Worm (Caenorhabditis elegans) whole organism, early embryonic: Measurements from ENCODE around the gene F10E9.10.

Experiments
- B0310.2 ChIP-seq: sonication (generic microtip); optimal IDR thresholded peaks from 2 replicates; lab custom pipeline; 2016; ENCODE audit warnings: mild to moderate bottlenecking, missing genetic modification characterization, missing compliant biosample characterization
- F13C5.2 ChIP-seq: sonication (generic microtip); optimal IDR thresholded peaks from 2 replicates; lab custom pipeline; 2017; ENCODE audit warnings: mild to moderate bottlenecking, missing genetic modification characterization, inconsistent platforms, missing compliant biosample characterization
- aly-1 ChIP-seq: sonication (generic microtip); optimal IDR thresholded peaks from 2 replicates; lab custom pipeline; 2016; ENCODE audit warnings: missing genetic modification characterization, missing compliant biosample characterization
- ama-1 ChIP-seq: fragments of 150-350 bp; optimal IDR thresholded peaks from 2 replicates; lab custom pipeline; 2014
- ceh-13 ChIP-seq: fragments of 200-800 bp; sonication (Bioruptor generic); optimal IDR thresholded peaks from 2 replicates; lab custom pipeline; 2018; ENCODE audit warnings: mild to moderate bottlenecking, missing genetic modification characterization, missing compliant biosample characterization
- ceh-36 ChIP-seq: sonication (generic microtip); optimal IDR thresholded peaks from 2 replicates; lab custom pipeline; 2016; ENCODE audit warnings: missing genetic modification characterization, inconsistent platforms, missing compliant biosample characterization
- ets-7 ChIP-seq: sonication (generic microtip); optimal IDR thresholded peaks from 2 replicates; lab custom pipeline; 2016; ENCODE audit warnings: missing genotype, missing genetic modification characterization, missing compliant biosample characterization
- flt-1 ChIP-seq: fragments of 200-800 bp; sonication (Bioruptor generic); IDR thresholded peaks from 2 replicates; pipeline ENCODE4 v1.3.6; 2022; ENCODE audit warnings: missing genetic modification characterization, missing compliant biosample characterization
- hmbx-1 ChIP-seq: sonication (generic microtip); optimal IDR thresholded peaks from 2 replicates; lab custom pipeline; 2016; ENCODE audit warnings: mild to moderate bottlenecking, missing genetic modification characterization, missing compliant biosample characterization
- hmg-4 ChIP-seq: fragments of 200-800 bp; sonication (Bioruptor generic); optimal IDR thresholded peaks from 2 replicates; lab custom pipeline; 2018; ENCODE audit warnings: mild to moderate bottlenecking, missing genetic modification characterization, missing compliant biosample characterization
- hnd-1 ChIP-seq: sonication (generic microtip); optimal IDR thresholded peaks from 2 replicates; lab custom pipeline; 2016; ENCODE audit warnings: missing genetic modification characterization, missing compliant biosample characterization
- pes-1 ChIP-seq: fragments of 200-800 bp; sonication (Bioruptor generic); IDR thresholded peaks from 2 replicates; pipeline ENCODE4 v1.3.6; 2022; ENCODE audit warnings: missing genetic modification reagents, missing genetic modification characterization, missing compliant biosample characterization
- scrt-1 ChIP-seq: fragments of 200-800 bp; sonication (Bioruptor generic); IDR thresholded peaks from 2 replicates; pipeline ENCODE4 v1.3.6; 2022; ENCODE audit warnings: missing genetic modification characterization, missing compliant biosample characterization
- sea-1 ChIP-seq: fragments of 200-800 bp; sonication (Bioruptor generic); conservative IDR thresholded peaks from 2 replicates; pipeline ENCODE4 v1.3.6; 2022; ENCODE audit warnings: missing genetic modification characterization, missing compliant biosample characterization
- tbx-11 ChIP-seq: fragments of 200-800 bp; sonication (Bioruptor generic); IDR thresholded peaks from 2 replicates; pipeline ENCODE4 v1.3.6; 2022; ENCODE audit warnings: missing genetic modification characterization, missing compliant biosample characterization
- tbx-37 ChIP-seq: fragments of 200-800 bp; sonication (Bioruptor generic); conservative IDR thresholded peaks from 2 replicates; pipeline ENCODE4 v1.3.6; 2022; ENCODE audit warnings: missing genetic modification reagents, missing genetic modification characterization, missing compliant biosample characterization
- tra-4 ChIP-seq: sonication (generic microtip); optimal IDR thresholded peaks from 2 replicates; lab custom pipeline; 2017; ENCODE audit warnings: missing genetic modification characterization, missing compliant biosample characterization

F10E9.10 gene

ce11 chrIII:8303440-8303839, 16.6 kb downstream of the F10E9.10 start:
- no peak for TF ChIP-seq aly-1
- no peak for TF ChIP-seq pes-1
- TF ChIP-seq ets-7 (tag; lab: Kevin White, UChicago) = no peak
- no peak for TF ChIP-seq flt-1 (GFP tag; lab: Robert Waterston, UW)
- no peak for TF ChIP-seq hmg-4 (GFP tag; lab: Kevin White, UChicago)
- TF ChIP-seq ceh-36 (tag; lab: Kevin White, UChicago) = no peak
- TF ChIP-seq ceh-13 = no peak
- no peak for TF ChIP-seq scrt-1 (GFP tag; lab: Robert Waterston, UW)
- TF ChIP-seq sea-1 = no peak
- TF ChIP-seq F13C5.2 = no peak
- TF ChIP-seq tra-4 (tag; lab: Kevin White, UChicago) = no peak
- no peak for TF ChIP-seq hmbx-1 (tag; lab: Kevin White, UChicago)
- TF ChIP-seq hnd-1 = no peak
- TF ChIP-seq tbx-11 (GFP tag; lab: Robert Waterston, UW) = no peak
- no peak for TF ChIP-seq ama-1 (lab: Kevin White, UChicago)
- TF ChIP-seq tbx-37 (GFP tag; lab: Robert Waterston, UW) = no peak
- TF ChIP-seq B0310.2 (tag; lab: Kevin White, UChicago) = no peak

ce11 chrIII:8300860-8301396, 19.2 kb downstream of the F10E9.10 start:
- TF ChIP-seq hmg-4 (GFP tag; lab: Kevin White, UChicago) (no peak), hmbx-1 (tag; lab: Kevin White, UChicago) (no peak), aly-1 (no peak), tbx-37 (GFP tag; lab: Robert Waterston, UW) (no peak), B0310.2 (tag; lab: Kevin White, UChicago) (no peak), ceh-36 (tag; lab: Kevin White, UChicago) (no peak), tbx-11 (GFP tag; lab: Robert Waterston, UW) (no peak), tra-4 (tag; lab: Kevin White, UChicago) (no peak), ceh-13 (no peak), sea-1 (no peak), hnd-1 (no peak), ets-7 (tag; lab: Kevin White, UChicago) (no peak), ama-1 (lab: Kevin White, UChicago) (no peak), scrt-1 (GFP tag; lab: Robert Waterston, UW) (no peak), flt-1 (GFP tag; lab: Robert Waterston, UW) (no peak), F13C5.2 (no peak), pes-1 (no peak)

- TF ChIP-seq tra-4 (tag; lab: Kevin White, UChicago) = no peak
- TF ChIP-seq flt-1 (GFP tag; lab: Robert Waterston, UW) = no peak
- no peak for TF ChIP-seq hmg-4 (GFP tag; lab: Kevin White, UChicago)
- TF ChIP-seq ama-1 (lab: Kevin White, UChicago) = no peak
- no peak for TF ChIP-seq tbx-37 (GFP tag; lab: Robert Waterston, UW)
- no peak for TF ChIP-seq scrt-1 (GFP tag; lab: Robert Waterston, UW)
- no peak for TF ChIP-seq F13C5.2
- TF ChIP-seq ceh-13 = no peak
- TF ChIP-seq hmbx-1 (tag; lab: Kevin White, UChicago) = no peak
- no peak for TF ChIP-seq ceh-36 (tag; lab: Kevin White, UChicago)
- TF ChIP-seq sea-1 = no peak
- no peak for TF ChIP-seq aly-1
- no peak for TF ChIP-seq pes-1
- no peak for TF ChIP-seq ets-7 (tag; lab: Kevin White, UChicago)
- TF ChIP-seq B0310.2 (tag; lab: Kevin White, UChicago) = no peak
- no peak for TF ChIP-seq tbx-11 (GFP tag; lab: Robert Waterston, UW)
Measured at ce11 chrIII:8299734-8300133, 20.3 kb downstream of the F10E9.10 start.

ce11 chrIII:8299078-8299587, 20.9 kb downstream of the F10E9.10 start:
- TF ChIP-seq sea-1 (no peak), pes-1 (no peak), B0310.2 (tag; lab: Kevin White, UChicago) (no peak), ceh-13 (no peak), F13C5.2 (no peak), tbx-11 (GFP tag; lab: Robert Waterston, UW) (no peak)

- TF ChIP-seq ceh-36 (tag; lab: Kevin White, UChicago) (no peak), flt-1 (GFP tag; lab: Robert Waterston, UW) (no peak), ama-1 (lab: Kevin White, UChicago) (no peak), tra-4 (tag; lab: Kevin White, UChicago) (no peak), F13C5.2 (no peak), scrt-1 (GFP tag; lab: Robert Waterston, UW) (no peak), tbx-11 (GFP tag; lab: Robert Waterston, UW) (no peak), hmg-4 (GFP tag; lab: Kevin White, UChicago) (peak; percentile 30), hmbx-1 (tag; lab: Kevin White, UChicago) (no peak), hnd-1 (no peak), ceh-13 (no peak), pes-1 (peak; percentile 38; the same call in 1 of the 2 replicates), B0310.2 (tag; lab: Kevin White, UChicago) (no peak), sea-1 (no peak), aly-1 (no peak), tbx-37 (GFP tag; lab: Robert Waterston, UW) (no peak), ets-7 (tag; lab: Kevin White, UChicago) (peak; percentile 95)
Measured at ce11 chrIII:8298216-8298920, 21.7 kb downstream of the F10E9.10 start.

ce11 chrIII:8293260-8293659, 26.8 kb downstream of the F10E9.10 start:
- TF ChIP-seq F13C5.2 (no peak), scrt-1 (GFP tag; lab: Robert Waterston, UW) (no peak), hmbx-1 (tag; lab: Kevin White, UChicago) (no peak), hmg-4 (GFP tag; lab: Kevin White, UChicago) (no peak), B0310.2 (tag; lab: Kevin White, UChicago) (no peak), pes-1 (no peak), tbx-37 (GFP tag; lab: Robert Waterston, UW) (no peak), flt-1 (GFP tag; lab: Robert Waterston, UW) (no peak), sea-1 (no peak), ceh-36 (tag; lab: Kevin White, UChicago) (no peak), ama-1 (lab: Kevin White, UChicago) (no peak), tra-4 (tag; lab: Kevin White, UChicago) (no peak), hnd-1 (no peak)
